Fruit fly (Drosophila melanogaster): ENCODE measurements around the gene CG32073.

dm6 chr3L:11136349-11136748, 29.0 kb upstream of the CG32073 start:
- TF ChIP-seq CTCF (optimal IDR thresholded peaks at IDR 0.05) (no peak), CG8478 (optimal IDR thresholded peaks at IDR 0.05) (no peak)
